Worm (Caenorhabditis elegans) whole organism, L2 larva: ENCODE data around the gene C31G12.3.

Source experiments
- ceh-16 ChIP-seq: fragments of 150-350 bp; optimal IDR thresholded peaks from 2 replicates; lab custom pipeline; 2014; ENCODE audit warnings: missing biosample characterization, missing genetic modification characterization
- ceh-82 ChIP-seq: fragments of 150-350 bp; optimal IDR thresholded peaks from 2 replicates; lab custom pipeline; 2014; ENCODE audit warnings: missing biosample characterization, missing genetic modification characterization
- crh-2 ChIP-seq: sonication (generic microtip); optimal IDR thresholded peaks from 2 replicates; lab custom pipeline; 2017; ENCODE audit warnings: missing biosample characterization, missing genetic modification characterization
- elt-3 ChIP-seq: sonication (generic microtip); optimal IDR thresholded peaks from 2 replicates; lab custom pipeline; 2017; ENCODE audit warnings: missing biosample characterization, missing genetic modification characterization
- mdl-1 ChIP-seq, 2 experiments: fragments of 150-350 bp in 1 of 2; sonication (generic microtip) in 1 of 2; optimal IDR thresholded peaks; 2 replicates each; lab custom pipeline; 2017; ENCODE audit warnings: missing biosample characterization in 2 of 2, missing genetic modification characterization in 2 of 2
- nhr-10 ChIP-seq: sonication (generic microtip); optimal IDR thresholded peaks from 2 replicates; lab custom pipeline; 2017; ENCODE audit warnings: missing biosample characterization, missing genetic modification characterization
- nhr-25 ChIP-seq: fragments of 150-350 bp; sonication (generic microtip); optimal IDR thresholded peaks from 3 replicates; lab custom pipeline; 2014; ENCODE audit warnings: missing biosample characterization, missing genetic modification characterization
- nhr-77 ChIP-seq: fragments of 150-350 bp; optimal IDR thresholded peaks from 2 replicates; lab custom pipeline; 2014; ENCODE audit warnings: missing biosample characterization, missing genetic modification characterization
- skn-1 ChIP-seq: sonication (generic microtip); optimal IDR thresholded peaks from 2 replicates; lab custom pipeline; 2017; ENCODE audit warnings: missing biosample characterization, missing genetic modification characterization
- unc-62 ChIP-seq: fragments of 150-350 bp; optimal IDR thresholded peaks from 2 replicates; lab custom pipeline; 2014; ENCODE audit warnings: missing biosample characterization, missing genetic modification reagents, missing genetic modification characterization
- ztf-11 ChIP-seq: sonication (generic microtip); optimal IDR thresholded peaks from 2 replicates; lab custom pipeline; 2017; ENCODE audit warnings: missing biosample characterization, missing genetic modification characterization

DNA sequence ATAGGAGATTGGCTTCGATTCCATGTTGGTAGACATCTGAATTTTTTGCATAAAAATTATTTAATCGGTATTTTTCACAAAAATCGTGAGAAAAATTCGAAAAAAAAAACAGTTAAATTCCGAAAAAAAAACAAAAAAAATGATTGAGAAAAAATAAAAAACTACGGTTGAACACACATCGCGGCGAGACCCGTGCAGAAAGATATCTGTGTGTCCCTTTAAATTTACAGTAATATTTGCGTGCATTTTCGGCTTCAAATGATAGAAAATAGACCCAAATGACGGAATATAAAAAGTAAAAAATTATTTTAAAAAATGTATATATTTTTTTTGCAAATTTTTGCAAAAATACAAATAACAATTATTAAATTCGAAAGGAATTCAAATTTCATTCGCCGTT is 47.3 kb upstream of the C31G12.3 start:
- TF ChIP-seq elt-3 (tag; lab: Kevin White, UChicago) (no peak), nhr-77 (tag; lab: Kevin White, UChicago) (no peak), unc-62 (no peak), crh-2 (no peak), ceh-82 (tag; lab: Kevin White, UChicago) (no peak), ztf-11 (tag; lab: Kevin White, UChicago) (no peak), ceh-16 (tag; lab: Kevin White, UChicago) (no peak), nhr-10 (tag; lab: Kevin White, UChicago) (no peak), nhr-25 (tag; lab: Kevin White, UChicago) (no peak), skn-1 (tag; lab: Kevin White, UChicago) (no peak), mdl-1 (tag; optimal IDR thresholded peaks at IDR 0.05; lab: Kevin White, UChicago) (no peak)
